Worm (Caenorhabditis elegans): ENCODE data around the gene F09G8.7.

ce11 chrIII:8271676-8272225 lies 3.6 kb upstream of the F09G8.7 start, which contains the start of the genes mps-4 and F09G8.10:
- TF ChIP-seq cog-1 (tag; optimal IDR thresholded peaks at IDR 0.05) (no peak), tab-1 (GFP tag; IDR thresholded peaks at IDR 0.05) (no peak), T22C8.4 (GFP tag; IDR thresholded peaks at IDR 0.05) (no peak), med-1 (GFP tag; optimal IDR thresholded peaks at IDR 0.05; ENCODE audit: insufficient read depth) (no peak), ztf-23 (GFP tag; IDR thresholded peaks at IDR 0.05) (no peak), ref-1 (GFP tag; conservative IDR thresholded peaks at IDR 0.05) (no peak)

Data from whole organism, midembryonic.